Worm (Caenorhabditis elegans) whole organism, L2 larva: ENCODE results near the gene R05D3.3.

ENCODE experiments used
- ZK546.5 ChIP-seq: sonication (generic microtip); optimal IDR thresholded peaks from 2 replicates; lab custom pipeline; 2017; ENCODE audit warnings: missing biosample characterization, missing genetic modification characterization
- blmp-1 ChIP-seq: sonication (generic microtip); optimal IDR thresholded peaks from 2 replicates; lab custom pipeline; 2017; ENCODE audit warnings: missing genetic modification characterization, mild to moderate bottlenecking, missing compliant biosample characterization, antibody characterized with exemption, moderate library complexity; ENCODE audit not compliant: insufficient read depth
- elt-1 ChIP-seq: fragments of 150-350 bp; optimal IDR thresholded peaks from 2 replicates; lab custom pipeline; 2014; ENCODE audit warnings: missing biosample characterization, missing genetic modification characterization
- lin-13 ChIP-seq: fragments of 150-350 bp; optimal IDR thresholded peaks from 2 replicates; lab custom pipeline; 2014; ENCODE audit warnings: missing biosample characterization, missing genetic modification reagents, missing genetic modification characterization
- lin-39 ChIP-seq: fragments of 150-350 bp; optimal IDR thresholded peaks from 2 replicates; lab custom pipeline; 2014; ENCODE audit warnings: missing biosample characterization, missing genetic modification reagents, missing genetic modification characterization
- unc-62 ChIP-seq: fragments of 150-350 bp; optimal IDR thresholded peaks from 2 replicates; lab custom pipeline; 2014; ENCODE audit warnings: missing biosample characterization, missing genetic modification reagents, missing genetic modification characterization

DNA sequence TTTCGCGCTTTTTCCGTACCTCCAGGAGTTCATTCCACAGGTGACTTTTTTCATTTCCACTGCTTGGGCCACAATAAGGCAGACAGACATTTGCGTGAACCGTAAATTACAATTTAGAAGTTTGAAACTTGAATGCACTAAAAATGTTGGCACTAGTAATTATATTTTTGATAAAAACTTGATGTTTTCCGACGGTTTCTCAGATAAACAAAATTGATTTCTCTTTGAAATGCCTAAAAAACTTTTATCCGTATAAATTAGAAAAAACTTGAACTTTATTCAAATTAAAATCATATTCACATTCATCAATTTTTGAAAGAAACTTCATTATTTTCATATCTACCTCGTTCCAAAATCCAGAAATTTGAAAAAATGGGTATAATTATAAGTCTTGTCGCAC, 31.9 kb downstream of the R05D3.3 start, which contains the start of gene ZK353.3:
- TF ChIP-seq lin-13 (GFP tag; lab: Kevin White, UChicago) (no peak), unc-62 (GFP tag; lab: Kevin White, UChicago) (no peak), lin-39 (no peak), blmp-1 (no peak), elt-1 (tag; lab: Kevin White, UChicago) (no peak), ZK546.5 (tag; lab: Kevin White, UChicago) (no peak)
